Fruit fly (Drosophila melanogaster) whole organism: ENCODE measurements around the gene spir.

Experiments
- CG8478 ChIP-seq: fragments of >200 bp; optimal IDR thresholded peaks from 2 replicates; lab custom pipeline; 2018; ENCODE audit warnings: inconsistent platforms
- Dll ChIP-seq: fragments of >200 bp; optimal IDR thresholded peaks from 2 replicates; lab custom pipeline; 2017
- EcR ChIP-seq, 2 experiments: fragments of >200 bp; optimal IDR thresholded peaks; 2 replicates each; lab custom pipeline; 2017; ENCODE audit warnings: missing biosample characterization in 2 of 2, missing genetic modification characterization in 2 of 2, missing genetic modification reagents in 2 of 2
- pan ChIP-seq: fragments of >200 bp; optimal IDR thresholded peaks from 2 replicates; lab custom pipeline; 2017
- psq ChIP-seq: fragments of >200 bp; optimal IDR thresholded peaks from 2 replicates; lab custom pipeline; 2017
- usp ChIP-seq: fragments of >200 bp; optimal IDR thresholded peaks from 2 replicates; lab custom pipeline; 2017; ENCODE audit warnings: missing biosample characterization, missing genetic modification characterization, mixed read lengths

The spir gene

dm6 chr2L:20340635-20341034 is 29.6 kb downstream of the spir start:
- TF ChIP-seq Dll, result no peak

dm6 chr2L:20341211-20341998 is 30.4 kb downstream of the spir start:
- no peak for TF ChIP-seq Dll
- TF ChIP-seq usp (GFP tag; lab: Kevin White, UChicago), result no peak
- TF ChIP-seq psq, result no peak
- TF ChIP-seq EcR (GFP tag; optimal IDR thresholded peaks at IDR 0.05; lab: Kevin White, UChicago), result no peak
- no peak for TF ChIP-seq CG8478 (lab: Kevin White, UChicago)
- TF ChIP-seq pan (lab: Kevin White, UChicago), result no peak

dm6 chr2L:20341999-20342325 is 30.9 kb downstream of the spir start:
- TF ChIP-seq Dll (no peak), psq (no peak), pan (lab: Kevin White, UChicago) (no peak), usp (GFP tag; lab: Kevin White, UChicago) (no peak), CG8478 (lab: Kevin White, UChicago) (no peak), EcR (GFP tag; optimal IDR thresholded peaks at IDR 0.05; lab: Kevin White, UChicago) (no peak)

- TF ChIP-seq pan (lab: Kevin White, UChicago) (no peak), EcR (GFP tag; optimal IDR thresholded peaks at IDR 0.05; lab: Kevin White, UChicago) (no peak), psq (no peak), Dll (no peak), usp (GFP tag; lab: Kevin White, UChicago) (no peak), CG8478 (lab: Kevin White, UChicago) (no peak)
These were observed 38.9 kb downstream of the spir start, which contains the start of the genes La and RtGEF for dm6 chr2L:20349671-20350539. Gene La (minus strand): TSS chr2L:20350012. Gene RtGEF (plus strand): TSS chr2L:20350434.

- TF ChIP-seq CG8478 (lab: Kevin White, UChicago), result no peak
These were observed 40.7 kb downstream of the spir start for dm6 chr2L:20351723-20352122.

dm6 chr2L:20352200-20352599 is 41.2 kb downstream of the spir start:
- TF ChIP-seq EcR (GFP tag; optimal IDR thresholded peaks at IDR 0.05; lab: Kevin White, UChicago), result no peak
- no peak for TF ChIP-seq CG8478 (lab: Kevin White, UChicago)
- no peak for TF ChIP-seq Dll
- TF ChIP-seq usp (GFP tag; lab: Kevin White, UChicago), result no peak
- TF ChIP-seq pan (lab: Kevin White, UChicago), result no peak
- TF ChIP-seq psq, result no peak

dm6 chr2L:20352727-20353126 is 41.7 kb downstream of the spir start:
- TF ChIP-seq Dll, result no peak
- TF ChIP-seq CG8478 (lab: Kevin White, UChicago), result no peak
- no peak for TF ChIP-seq usp (GFP tag; lab: Kevin White, UChicago)
- no peak for TF ChIP-seq EcR (GFP tag; optimal IDR thresholded peaks at IDR 0.05; lab: Kevin White, UChicago)
- TF ChIP-seq psq, result no peak
- no peak for TF ChIP-seq pan (lab: Kevin White, UChicago)

dm6 chr2L:20370151-20370550 is 59.1 kb downstream of the spir start:
- TF ChIP-seq Dll (no peak), usp (GFP tag; lab: Kevin White, UChicago) (no peak)

- TF ChIP-seq CG8478 (lab: Kevin White, UChicago) (no peak), Dll (no peak), psq (no peak), pan (lab: Kevin White, UChicago) (no peak), usp (GFP tag; lab: Kevin White, UChicago) (no peak), EcR (GFP tag; optimal IDR thresholded peaks at IDR 0.05; lab: Kevin White, UChicago) (no peak)
These were observed 60.4 kb downstream of the spir start for dm6 chr2L:20371451-20371850.

- TF ChIP-seq Dll (no peak), usp (GFP tag; lab: Kevin White, UChicago) (no peak), pan (lab: Kevin White, UChicago) (no peak), EcR (GFP tag; optimal IDR thresholded peaks at IDR 0.05; lab: Kevin White, UChicago) (no peak), psq (no peak), CG8478 (lab: Kevin White, UChicago) (no peak)
These were observed 63.1 kb downstream of the spir start, which contains the start of gene Ugt37A1 for dm6 chr2L:20374054-20374507. Gene Ugt37A1 (minus strand): TSS chr2L:20374104.

- TF ChIP-seq usp (GFP tag; lab: Kevin White, UChicago) (no peak), psq (no peak), Dll (no peak), EcR (GFP tag; optimal IDR thresholded peaks at IDR 0.05; lab: Kevin White, UChicago) (no peak), pan (lab: Kevin White, UChicago) (no peak), CG8478 (lab: Kevin White, UChicago) (no peak)
These were observed 70.3 kb downstream of the spir start for dm6 chr2L:20381329-20381728.

- TF ChIP-seq psq, result no peak
- TF ChIP-seq EcR (GFP tag; optimal IDR thresholded peaks at IDR 0.05; lab: Kevin White, UChicago), result no peak
- no peak for TF ChIP-seq CG8478 (lab: Kevin White, UChicago)
- no peak for TF ChIP-seq pan (lab: Kevin White, UChicago)
- no peak for TF ChIP-seq usp (GFP tag; lab: Kevin White, UChicago)
- TF ChIP-seq Dll, result no peak
These were observed 71.3 kb downstream of the spir start, which contains the start of gene CG16798 for dm6 chr2L:20382141-20382815. Gene CG16798 (minus strand): TSS chr2L:20382356.
